Worm (Caenorhabditis elegans): ENCODE data around the gene srw-19.

Gene srw-19

DNA sequence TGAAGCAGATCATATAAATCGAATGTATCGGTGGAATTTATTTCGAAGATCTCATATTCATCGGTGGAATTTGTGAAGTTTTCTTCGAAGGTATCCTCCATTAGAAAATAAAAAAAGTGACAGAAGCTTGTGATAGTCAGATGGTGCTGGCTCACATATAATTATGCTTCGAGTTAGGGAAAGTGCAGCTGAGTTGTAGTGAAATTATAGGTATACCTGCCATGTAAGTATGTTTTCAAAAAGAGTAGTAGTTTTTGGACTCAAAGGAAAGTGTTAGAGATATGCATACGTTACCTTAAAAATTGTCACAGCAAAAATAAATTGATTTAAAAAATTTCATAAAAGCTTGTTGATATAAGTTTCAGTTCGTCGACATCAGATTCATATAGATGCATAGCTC, 41.0 kb downstream of the srw-19 start, which contains the start of gene srw-11:
Gene srw-11, minus strand, starts transcription at position 101 of the 400 bp plus-strand sequence.
- TF ChIP-seq nhr-12 (tag; optimal IDR thresholded peaks at IDR 0.05), result no peak
- TF ChIP-seq nhr-76 (tag; optimal IDR thresholded peaks at IDR 0.05), result no peak
- no peak for TF ChIP-seq snpc-4 (tag; optimal IDR thresholded peaks at IDR 0.05)
- no peak for TF ChIP-seq lin-15B (tag; optimal IDR thresholded peaks at IDR 0.05)

DNA sequence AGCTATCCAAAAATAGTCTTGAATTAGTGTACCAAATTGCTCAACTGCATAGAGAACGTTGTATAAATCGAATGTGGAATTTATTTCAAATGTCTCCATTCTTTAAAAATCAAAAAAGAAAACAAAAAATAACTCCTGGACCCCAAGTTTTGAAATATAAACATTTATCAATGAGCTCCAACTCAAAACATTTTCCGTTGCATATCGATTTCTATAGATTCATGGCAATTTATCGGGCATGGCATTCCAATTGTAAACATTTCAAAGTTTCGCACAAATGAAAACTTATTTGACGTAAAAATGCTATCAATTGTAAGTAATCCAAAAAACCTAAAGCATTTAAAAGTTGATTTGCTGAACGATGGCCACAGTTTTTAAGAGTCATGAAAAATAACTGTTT, 42.6 kb downstream of the srw-19 start, which contains the start of gene srw-12:
Gene srw-12, minus strand, starts transcription at position 101 of the 400 bp plus-strand sequence.
- TF ChIP-seq ama-1 (optimal IDR thresholded peaks at IDR 0.05), result no peak
- no peak for TF ChIP-seq nhr-23 (tag; optimal IDR thresholded peaks at IDR 0.05)
- TF ChIP-seq nhr-76 (tag; optimal IDR thresholded peaks at IDR 0.05), result no peak
- TF ChIP-seq skn-1 (tag; optimal IDR thresholded peaks at IDR 0.05), result no peak
- no peak for TF ChIP-seq ceh-28 (tag; optimal IDR thresholded peaks at IDR 0.05)
- no peak for TF ChIP-seq nhr-67 (tag; optimal IDR thresholded peaks at IDR 0.05)
- no peak for TF ChIP-seq daf-12 (tag; optimal IDR thresholded peaks at IDR 0.05)
- no peak for TF ChIP-seq hmg-11 (tag; optimal IDR thresholded peaks at IDR 0.05)
- TF ChIP-seq elt-1 (tag; optimal IDR thresholded peaks at IDR 0.05), result no peak
- TF ChIP-seq ztf-4 (tag; optimal IDR thresholded peaks at IDR 0.05), result no peak
- no peak for TF ChIP-seq lsy-12 (tag; optimal IDR thresholded peaks at IDR 0.05)
- TF ChIP-seq elt-3 (tag; optimal IDR thresholded peaks at IDR 0.05), result no peak
- TF ChIP-seq elt-2 (tag; optimal IDR thresholded peaks at IDR 0.05), result no peak

DNA sequence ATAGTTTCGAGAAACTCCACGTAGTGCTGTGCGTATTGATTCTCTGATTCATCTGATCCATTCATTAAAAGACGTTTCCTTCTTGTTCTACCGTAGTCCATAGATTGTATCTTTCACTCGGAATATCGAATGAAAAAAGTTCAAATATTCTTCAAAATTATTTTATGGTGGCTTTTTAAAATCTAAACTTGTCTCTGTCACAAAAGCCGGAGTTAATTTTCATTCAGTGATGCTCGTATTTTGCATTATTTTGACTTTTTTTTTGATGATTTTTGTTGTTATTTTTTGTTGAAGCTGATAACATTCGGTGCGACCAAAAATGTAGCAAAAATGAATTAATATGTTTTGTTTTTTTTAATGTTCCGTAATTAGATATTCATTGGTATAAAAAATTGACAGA, 45.5 kb downstream of the srw-19 start, which contains the start of gene nhr-164:
Gene nhr-164, minus strand, starts transcription at position 101 of the 400 bp plus-strand sequence.
- TF ChIP-seq egl-27 (tag; optimal IDR thresholded peaks at IDR 0.05), result no peak
- TF ChIP-seq lin-15B (tag; optimal IDR thresholded peaks at IDR 0.05), result no peak
- no peak for TF ChIP-seq unc-39 (tag; optimal IDR thresholded peaks at IDR 0.05)
- TF ChIP-seq nhr-28 (tag; optimal IDR thresholded peaks at IDR 0.05), result no peak
- no peak for TF ChIP-seq nhr-23 (tag; optimal IDR thresholded peaks at IDR 0.05)
- TF ChIP-seq ceh-9 (tag; optimal IDR thresholded peaks at IDR 0.05), result no peak
- no peak for TF ChIP-seq nhr-43 (tag; optimal IDR thresholded peaks at IDR 0.05; ENCODE audit: poor library complexity, severe bottlenecking)

DNA sequence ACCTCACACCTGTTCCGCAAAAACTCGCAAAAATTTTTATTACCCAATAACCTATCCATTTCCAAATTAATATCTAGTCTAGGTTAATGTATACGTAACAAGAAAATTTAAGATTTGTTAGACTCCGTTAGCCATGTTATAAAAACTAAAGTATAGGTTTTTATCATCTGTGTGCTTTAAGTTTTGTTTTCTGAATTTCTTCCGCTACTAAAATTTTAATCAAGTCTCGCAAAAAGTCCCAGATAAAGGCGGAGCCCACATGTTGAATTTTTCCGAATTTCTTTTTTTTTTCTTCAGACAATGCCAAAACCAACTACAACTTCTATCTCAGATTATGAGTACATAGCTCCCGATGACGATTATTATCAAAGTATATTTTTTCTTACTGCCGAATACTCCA, 49.0 kb downstream of the srw-19 start, which contains the start of gene srw-13:
Gene srw-13, plus strand, starts transcription at position 301 of the 400 bp plus-strand sequence.
- no peak for TF ChIP-seq snpc-4 (tag; optimal IDR thresholded peaks at IDR 0.05)
- TF ChIP-seq tbx-2 (tag; optimal IDR thresholded peaks at IDR 0.05), result no peak
- TF ChIP-seq nhr-77 (tag; optimal IDR thresholded peaks at IDR 0.05), result no peak
- no peak for TF ChIP-seq ceh-16 (tag; optimal IDR thresholded peaks at IDR 0.05)
- no peak for TF ChIP-seq ceh-82 (tag; optimal IDR thresholded peaks at IDR 0.05)
- TF ChIP-seq fos-1 (tag; optimal IDR thresholded peaks at IDR 0.05), result no peak
- TF ChIP-seq nhr-23 (tag; optimal IDR thresholded peaks at IDR 0.05), result no peak
- TF ChIP-seq sea-2 (GFP tag; optimal IDR thresholded peaks at IDR 0.05), result no peak

DNA sequence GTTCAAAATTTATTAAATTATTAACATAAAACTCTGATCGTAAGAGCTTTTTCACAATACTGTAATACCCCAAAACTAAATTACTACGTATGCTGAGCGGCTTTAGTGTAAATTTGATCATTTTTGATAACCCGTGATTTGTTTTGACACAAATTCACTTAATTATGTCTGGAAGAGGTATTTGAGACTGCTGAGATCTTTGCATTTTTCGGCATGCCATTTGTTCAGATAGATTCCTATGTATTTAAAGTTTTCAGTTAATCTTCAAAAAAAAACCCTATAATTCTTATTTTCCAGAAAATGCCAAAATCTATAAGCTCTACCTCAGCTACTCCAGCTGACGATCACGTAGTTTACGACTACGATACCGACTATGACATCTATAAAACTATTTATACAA, 50.9 kb downstream of the srw-19 start, which contains the start of gene srw-15:
Gene srw-15, plus strand, starts transcription at position 301 of the 400 bp plus-strand sequence.
- TF ChIP-seq elt-3 (tag; optimal IDR thresholded peaks at IDR 0.05), result no peak
- no peak for TF ChIP-seq nhr-11 (tag; optimal IDR thresholded peaks at IDR 0.05)
- no peak for TF ChIP-seq mml-1 (tag; optimal IDR thresholded peaks at IDR 0.05)
- no peak for TF ChIP-seq zag-1 (tag; optimal IDR thresholded peaks at IDR 0.05)
- no peak for TF ChIP-seq nhr-43 (tag; optimal IDR thresholded peaks at IDR 0.05; ENCODE audit: poor library complexity, severe bottlenecking)
- no peak for TF ChIP-seq hmg-11 (tag; optimal IDR thresholded peaks at IDR 0.05)
- TF ChIP-seq tbx-2 (tag; optimal IDR thresholded peaks at IDR 0.05), result no peak
- no peak for TF ChIP-seq aly-2 (tag; optimal IDR thresholded peaks at IDR 0.05)
- TF ChIP-seq daf-12 (tag; optimal IDR thresholded peaks at IDR 0.05), result no peak
- TF ChIP-seq lin-39 (tag; optimal IDR thresholded peaks at IDR 0.05), result no peak
- no peak for TF ChIP-seq sea-2 (GFP tag; optimal IDR thresholded peaks at IDR 0.05)
- no peak for TF ChIP-seq lsy-12 (tag; optimal IDR thresholded peaks at IDR 0.05)
- no peak for TF ChIP-seq lin-15B (tag; optimal IDR thresholded peaks at IDR 0.05)
- TF ChIP-seq nhr-237 (tag; optimal IDR thresholded peaks at IDR 0.05), result no peak
- no peak for TF ChIP-seq ceh-16 (tag; optimal IDR thresholded peaks at IDR 0.05)
- TF ChIP-seq snpc-4 (tag; optimal IDR thresholded peaks at IDR 0.05), result no peak
